Worm (Caenorhabditis elegans): ENCODE data around the gene klc-1.

ce11 chrIV:11100271-11100670 lies 16.7 kb downstream of the klc-1 start, which contains the start of gene str-3:
- TF ChIP-seq ama-1 (optimal IDR thresholded peaks at IDR 0.05) (no peak), nfya-1 (tag; optimal IDR thresholded peaks at IDR 0.05; ENCODE audit: insufficient read depth) (no peak), unc-62 (GFP tag; optimal IDR thresholded peaks at IDR 0.05) (no peak), snpc-4 (tag; optimal IDR thresholded peaks at IDR 0.05) (no peak), mdl-1 (tag; optimal IDR thresholded peaks at IDR 0.05) (no peak), nhr-11 (tag; optimal IDR thresholded peaks at IDR 0.05) (no peak), nhr-67 (tag; optimal IDR thresholded peaks at IDR 0.05) (no peak), nhr-28 (tag; optimal IDR thresholded peaks at IDR 0.05) (no peak), ZK546.5 (tag; optimal IDR thresholded peaks at IDR 0.05) (no peak)
